Worm (Caenorhabditis elegans) whole organism, L1 larva: ENCODE data around the gene R11G11.16.

Experiments used
- aly-2 ChIP-seq: fragments of 150-350 bp; optimal IDR thresholded peaks from 2 replicates; lab custom pipeline; 2014; ENCODE audit warnings: missing biosample characterization, missing genetic modification characterization
- ceh-88 ChIP-seq: fragments of 200-800 bp; sonication (Bioruptor generic); IDR thresholded peaks from 2 replicates; pipeline ENCODE4 v1.3.6; 2022; ENCODE audit warnings: missing genetic modification characterization, missing compliant biosample characterization
- elt-2 ChIP-seq: sonication (generic microtip); optimal IDR thresholded peaks from 2 replicates; lab custom pipeline; 2016; ENCODE audit warnings: missing genetic modification characterization, mild to moderate bottlenecking, inconsistent platforms, missing compliant biosample characterization, missing genetic modification reagents
- fos-1 ChIP-seq: fragments of 150-350 bp; optimal IDR thresholded peaks from 2 replicates; lab custom pipeline; 2014; ENCODE audit warnings: missing biosample characterization, missing genetic modification characterization
- lin-13 ChIP-seq: fragments of 150-350 bp; optimal IDR thresholded peaks from 2 replicates; lab custom pipeline; 2014; ENCODE audit warnings: missing biosample characterization, missing genetic modification reagents, missing genetic modification characterization
- mdl-1 ChIP-seq, 2 experiments: fragments of 150-350 bp; optimal IDR thresholded peaks; 2 replicates each; lab custom pipeline; 2014 to 2017; ENCODE audit warnings: missing biosample characterization in 2 of 2, missing genetic modification characterization in 2 of 2, inconsistent platforms in 1 of 2
- sox-4 ChIP-seq: sonication (generic microtip); optimal IDR thresholded peaks from 2 replicates; lab custom pipeline; 2016; ENCODE audit warnings: missing genetic modification characterization, missing compliant biosample characterization

ce11 chrV:525040-525439 is at the start of gene R11G11.16:
- TF ChIP-seq sox-4 (no peak), fos-1 (no peak), ceh-88 (GFP tag; lab: Robert Waterston, UW) (no peak), lin-13 (GFP tag; lab: Kevin White, UChicago) (no peak), aly-2 (tag; lab: Kevin White, UChicago) (no peak), elt-2 (no peak), mdl-1 (tag; optimal IDR thresholded peaks at IDR 0.05; lab: Kevin White, UChicago) (no peak)
